Fruit fly (Drosophila melanogaster) whole organism: Measurements from ENCODE around the gene ScsbetaG.

Source experiments
- pan ChIP-seq: fragments of >200 bp; optimal IDR thresholded peaks from 2 replicates; lab custom pipeline; 2017
- psq ChIP-seq: fragments of >200 bp; optimal IDR thresholded peaks from 2 replicates; lab custom pipeline; 2017

dm6 chr3L:5565051-5565688 lies 1.7 kb upstream of the ScsbetaG start, which contains the start of gene bc10:
- TF ChIP-seq pan (lab: Kevin White, UChicago) (no peak), psq (lab: Kevin White, UChicago) (no peak)
